Fruit fly (Drosophila melanogaster) S2 (cell line): ENCODE results near the gene CG7512.

Source experiments
- CG8478 ChIP-seq: fragments of >200 bp; optimal IDR thresholded peaks from 2 replicates; lab custom pipeline; 2018
- CTCF ChIP-seq, 2 experiments: fragments of >200 bp; optimal IDR thresholded peaks; 2 replicates each; lab custom pipeline; 2018

Gene CG7512

DNA sequence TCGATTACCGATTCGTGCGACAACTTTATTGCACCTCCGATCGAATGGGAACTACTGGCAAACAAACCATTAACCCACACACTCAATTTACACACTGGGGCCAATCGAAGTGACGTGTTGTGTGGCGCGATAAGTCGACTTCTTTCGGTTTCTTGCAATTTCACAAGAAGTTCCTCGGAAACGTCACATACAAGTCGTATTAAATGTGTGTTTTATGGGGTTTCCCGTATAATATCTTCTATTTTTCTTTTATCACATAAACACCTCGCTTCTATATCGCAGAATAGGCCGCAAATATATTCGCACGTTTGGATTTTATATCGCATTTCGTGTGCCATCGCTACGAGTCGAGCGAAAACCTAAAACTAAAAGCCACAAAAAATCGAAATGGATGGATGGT is 16.2 kb downstream of the CG7512 start:
- no peak for TF ChIP-seq CTCF (optimal IDR thresholded peaks at IDR 0.05; lab: Kevin White, UChicago)
- TF ChIP-seq CG8478 (lab: Kevin White, UChicago), result no peak

DNA sequence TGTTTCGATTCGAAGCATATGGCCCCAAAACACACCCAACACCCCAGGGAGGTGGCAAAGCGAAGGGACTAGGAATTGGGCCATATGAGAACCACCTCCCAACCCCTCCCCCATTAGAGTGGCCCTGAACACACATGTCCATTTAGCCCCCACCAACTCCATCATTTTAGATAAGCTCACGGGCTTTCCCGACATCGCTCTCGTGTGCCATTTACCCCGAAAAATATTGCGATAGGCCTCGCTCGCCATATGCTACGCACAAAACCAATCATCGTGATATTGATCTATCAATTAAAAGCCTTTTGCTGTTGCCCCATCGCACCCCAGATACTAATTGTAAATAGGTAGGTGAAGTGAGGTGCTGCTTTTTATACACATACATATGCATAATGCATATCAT is 16.9 kb downstream of the CG7512 start:
- no peak for TF ChIP-seq CG8478 (lab: Kevin White, UChicago)
- no peak for TF ChIP-seq CTCF (optimal IDR thresholded peaks at IDR 0.05; lab: Kevin White, UChicago)

DNA sequence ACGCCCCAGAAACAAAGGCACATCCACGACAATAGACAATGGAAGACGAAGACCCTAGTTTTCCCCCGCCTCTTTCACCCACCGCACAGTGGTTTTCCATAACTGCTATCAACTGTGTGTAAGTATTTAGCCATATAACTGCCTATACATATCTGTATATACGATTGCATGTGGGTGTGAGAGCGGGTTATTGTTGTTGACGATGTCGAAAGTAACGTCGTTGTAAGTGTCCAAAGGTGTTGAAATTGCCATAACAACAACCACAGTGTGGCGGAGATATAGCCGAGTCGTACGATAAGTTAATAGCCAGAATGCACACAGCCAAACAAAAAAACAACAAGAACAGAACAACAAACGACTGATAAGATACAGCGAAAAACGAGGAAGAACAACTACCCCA is 17.8 kb downstream of the CG7512 start:
- TF ChIP-seq CTCF (optimal IDR thresholded peaks at IDR 0.05; lab: Kevin White, UChicago) (no peak), CG8478 (lab: Kevin White, UChicago) (no peak)

DNA sequence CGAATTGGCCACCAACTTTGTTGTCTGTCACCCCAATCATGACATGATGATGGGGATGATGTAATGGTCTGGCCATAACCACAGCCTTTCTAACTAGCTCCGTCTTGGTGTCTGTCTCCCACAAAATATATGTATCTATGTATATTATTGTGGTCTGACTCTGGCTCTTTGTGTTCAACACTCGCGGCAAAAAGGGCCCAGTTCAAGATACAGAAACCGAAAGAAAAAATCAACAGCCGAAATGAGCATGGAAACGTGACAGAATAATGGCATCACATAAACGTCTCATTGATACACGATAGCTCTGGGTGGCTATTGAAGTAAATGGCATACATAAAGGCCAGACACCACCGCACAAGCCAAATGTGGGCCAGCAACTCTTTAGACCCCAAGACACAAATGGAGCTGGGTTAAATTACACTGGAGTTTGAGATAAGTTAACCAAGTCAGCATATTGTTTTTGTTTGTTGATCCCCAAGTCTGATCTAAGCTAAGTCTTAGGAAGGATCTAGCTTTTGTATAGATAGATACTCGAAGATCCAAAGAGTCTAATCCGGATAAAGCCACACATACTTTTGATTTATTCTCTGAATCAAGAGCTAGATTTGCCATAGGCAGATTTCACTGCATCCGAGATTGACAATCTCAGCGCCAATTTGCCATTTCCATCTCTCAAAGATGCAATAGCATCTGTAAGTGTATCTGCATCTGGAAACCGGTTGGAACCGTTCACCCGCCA is 18.7 kb downstream of the CG7512 start:
- no peak for TF ChIP-seq CG8478 (lab: Kevin White, UChicago)
- TF ChIP-seq CTCF (optimal IDR thresholded peaks at IDR 0.05; lab: Kevin White, UChicago), result no peak

DNA sequence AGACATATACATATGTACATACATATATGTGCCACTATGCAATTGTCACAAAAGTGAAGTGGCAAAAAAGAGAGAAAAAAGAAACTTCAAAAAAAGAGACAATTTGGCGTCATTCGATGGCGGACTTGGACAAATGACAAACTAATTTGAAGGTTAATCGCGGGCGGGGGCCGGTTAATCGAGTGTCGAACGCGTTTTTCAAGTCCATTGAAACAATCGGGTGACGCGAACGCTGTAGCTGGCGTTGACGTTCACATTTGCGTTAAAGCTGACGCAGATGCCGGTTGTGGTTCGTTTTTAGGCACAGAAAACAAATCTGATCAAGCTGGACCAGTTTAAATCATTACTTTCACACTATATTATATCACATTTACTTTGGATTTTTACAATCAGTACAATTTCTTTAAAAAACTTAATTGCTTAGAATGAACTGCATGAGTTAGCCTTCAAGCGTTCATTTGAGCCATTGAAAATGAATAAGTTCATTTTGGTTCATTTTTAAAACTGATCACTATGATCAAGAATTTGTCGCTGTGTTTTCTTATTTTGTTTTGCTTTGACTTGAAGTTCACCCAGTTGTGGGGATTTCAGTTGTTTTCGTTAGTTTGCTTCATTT is 20.3 kb downstream of the CG7512 start:
- TF ChIP-seq CG8478 (lab: Kevin White, UChicago) (no peak), CTCF (optimal IDR thresholded peaks at IDR 0.05; lab: Kevin White, UChicago) (no peak)

DNA sequence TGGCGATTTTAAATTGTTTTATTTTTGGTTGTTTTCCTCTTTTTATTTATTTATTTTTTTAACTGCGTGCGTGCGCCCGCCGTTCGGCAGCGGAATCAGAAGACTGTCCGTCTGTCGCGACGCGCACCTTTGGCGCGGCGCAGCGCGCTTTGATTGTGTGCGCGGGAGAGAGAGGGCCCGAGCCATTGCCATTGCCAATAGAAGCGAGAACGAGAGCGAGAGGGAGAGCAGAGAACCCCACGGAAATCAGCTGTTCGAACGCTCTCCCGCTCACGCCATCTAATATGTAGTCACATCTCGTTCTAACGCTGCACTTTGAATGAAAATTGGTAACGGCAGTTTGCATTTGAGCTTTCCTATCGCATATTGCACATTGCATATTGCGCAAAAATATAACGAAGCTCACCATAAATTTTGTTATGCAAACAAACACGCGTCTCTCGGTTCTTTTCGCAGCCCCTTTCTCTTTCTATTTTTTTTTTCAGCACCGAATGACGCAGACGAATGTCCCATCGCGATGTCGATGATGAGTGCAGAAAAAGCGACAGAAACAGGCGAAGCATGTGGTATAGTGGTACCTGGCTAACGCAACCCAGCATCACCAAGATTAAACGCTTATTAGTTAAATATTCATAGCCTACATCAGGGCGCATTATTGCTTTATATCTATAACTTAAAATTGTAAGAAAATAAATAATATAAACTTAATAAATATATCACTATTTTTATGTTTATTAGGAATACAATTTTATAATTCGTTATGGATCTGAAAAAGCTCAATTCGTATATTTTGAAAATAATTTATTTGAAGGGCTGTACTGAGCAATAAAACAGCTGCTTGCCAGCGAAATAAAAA is 21.1 kb downstream of the CG7512 start:
- TF ChIP-seq CG8478 (lab: Kevin White, UChicago), result no peak
- TF ChIP-seq CTCF (optimal IDR thresholded peaks at IDR 0.05; lab: Kevin White, UChicago), result no peak

DNA sequence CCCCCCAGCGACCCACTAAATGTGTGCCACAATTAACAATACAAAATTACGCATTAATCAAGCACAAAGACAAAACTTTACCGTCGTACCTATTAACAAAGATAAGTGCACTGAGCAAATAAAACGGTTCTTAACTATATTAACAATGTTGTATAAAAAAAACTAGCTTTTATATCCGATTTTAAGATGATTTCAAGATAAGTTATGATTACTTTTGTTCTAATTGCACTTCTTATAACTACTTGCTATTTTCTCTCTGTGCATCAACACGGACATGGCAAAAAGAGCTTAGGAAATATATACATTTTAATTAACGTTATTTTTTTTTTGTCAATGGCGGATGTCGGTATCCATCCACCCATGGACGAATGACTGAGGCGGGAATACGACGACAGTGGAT is 22.6 kb downstream of the CG7512 start:
- no peak for TF ChIP-seq CTCF (optimal IDR thresholded peaks at IDR 0.05; lab: Kevin White, UChicago)
- TF ChIP-seq CG8478 (lab: Kevin White, UChicago), result no peak

DNA sequence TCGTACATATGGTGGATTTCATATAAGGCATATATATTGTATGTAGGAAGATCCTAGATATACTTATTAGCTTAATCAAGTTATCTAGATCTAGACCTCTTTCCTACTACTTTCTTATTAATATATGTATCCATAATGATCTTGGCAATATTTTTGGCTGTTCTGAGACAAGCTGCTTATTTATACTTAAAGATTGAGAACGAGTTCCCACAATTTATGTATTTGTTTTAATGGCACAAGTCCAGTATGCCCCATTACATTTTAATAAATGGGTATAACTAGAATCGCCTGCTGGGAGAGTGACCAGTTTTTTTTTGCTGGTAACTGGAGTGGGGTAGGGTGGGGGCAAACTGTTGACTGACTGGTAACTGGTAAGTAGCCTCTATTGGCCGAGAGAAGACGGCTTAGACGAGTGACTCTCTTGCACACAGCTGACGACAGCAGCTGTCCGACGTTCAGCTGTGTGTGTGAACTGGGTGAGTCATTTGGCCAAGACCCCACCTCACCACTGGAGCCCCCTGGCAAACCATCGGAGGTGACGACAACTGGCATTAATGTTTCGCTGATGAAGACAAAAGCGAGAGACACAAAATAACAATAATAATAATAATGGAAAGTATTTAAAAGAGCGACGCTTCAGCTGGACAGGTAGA is 23.4 kb downstream of the CG7512 start:
- TF ChIP-seq CG8478 (lab: Kevin White, UChicago) (no peak), CTCF (optimal IDR thresholded peaks at IDR 0.05; lab: Kevin White, UChicago) (no peak)

DNA sequence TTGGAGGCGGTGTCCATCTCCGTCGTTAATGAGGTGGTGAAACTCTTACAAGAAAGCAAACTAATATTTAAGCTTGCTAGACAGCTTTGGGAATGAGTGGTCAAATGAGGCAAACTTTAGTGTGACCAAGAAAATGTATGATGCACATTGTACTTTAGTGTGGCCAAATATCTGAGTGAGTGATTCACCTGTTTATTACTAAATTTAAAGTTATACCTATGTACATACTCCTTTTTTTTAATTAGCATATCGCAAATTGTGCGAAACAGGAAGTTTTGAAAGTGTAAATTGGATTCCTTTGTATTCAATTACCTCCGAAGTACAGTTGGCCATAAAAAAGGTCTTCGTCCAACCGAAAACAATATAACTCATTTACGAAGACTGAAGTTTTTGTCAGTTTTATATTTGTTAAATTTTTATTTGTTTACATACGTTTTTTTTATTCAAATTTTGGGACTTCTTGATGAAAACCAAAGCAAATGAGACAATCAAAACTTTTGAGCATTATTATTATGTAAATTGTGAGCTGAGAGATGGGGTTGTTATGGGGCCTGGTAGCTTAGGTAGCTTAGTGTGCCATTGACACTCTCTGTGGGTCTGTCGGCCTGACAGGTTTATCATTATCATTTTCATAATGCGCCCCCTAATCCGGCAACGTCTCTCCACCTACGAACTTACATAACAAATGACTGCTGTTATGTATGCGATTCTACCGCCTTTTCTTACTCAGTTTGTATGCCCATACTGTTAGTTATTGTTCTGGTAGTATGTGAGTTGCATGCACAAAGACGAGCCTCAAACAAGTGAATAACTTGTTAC is 26.2 kb downstream of the CG7512 start:
- TF ChIP-seq CTCF (optimal IDR thresholded peaks at IDR 0.05; lab: Kevin White, UChicago), result no peak

DNA sequence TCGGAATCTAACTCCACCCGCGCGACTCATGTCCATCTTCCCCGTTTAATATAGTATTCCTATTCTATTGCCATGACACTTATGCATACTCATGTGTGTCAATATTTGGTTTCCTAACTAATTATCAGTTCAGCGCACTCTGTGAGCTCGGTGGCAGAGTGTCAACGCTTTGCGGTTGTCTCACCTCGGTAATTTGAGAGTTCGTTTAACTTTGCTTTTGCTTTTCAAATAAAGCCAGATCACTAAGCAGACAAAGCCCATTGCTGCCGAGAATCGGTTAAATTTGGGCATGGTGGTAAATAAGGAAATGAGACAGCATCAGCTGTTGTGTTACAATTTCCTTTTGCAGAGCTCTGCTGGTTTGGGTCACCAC is 26.8 kb downstream of the CG7512 start:
- no peak for TF ChIP-seq CTCF (optimal IDR thresholded peaks at IDR 0.05; lab: Kevin White, UChicago)
- no peak for TF ChIP-seq CG8478 (lab: Kevin White, UChicago)

DNA sequence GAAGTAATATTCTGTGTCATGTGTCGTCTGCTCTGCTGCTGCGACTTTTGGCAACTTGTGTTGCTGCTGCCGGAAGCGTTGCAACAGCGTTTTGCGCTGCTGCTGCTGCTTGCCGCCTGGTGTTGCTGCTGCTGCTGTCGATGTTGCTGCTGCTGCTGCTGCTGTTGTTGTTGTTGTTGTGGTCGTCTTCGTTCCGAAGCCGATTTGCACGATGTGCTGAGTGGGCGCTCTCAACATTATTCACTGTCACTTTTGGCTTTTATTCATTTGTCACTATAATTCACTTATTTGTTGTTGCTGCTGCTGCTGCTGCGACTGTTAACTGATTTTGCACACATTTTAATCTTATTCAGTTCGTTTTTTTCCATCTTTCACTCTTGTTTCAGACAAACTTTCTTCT is 28.9 kb downstream of the CG7512 start:
- TF ChIP-seq CG8478 (lab: Kevin White, UChicago) (no peak), CTCF (optimal IDR thresholded peaks at IDR 0.05; lab: Kevin White, UChicago) (no peak)

DNA sequence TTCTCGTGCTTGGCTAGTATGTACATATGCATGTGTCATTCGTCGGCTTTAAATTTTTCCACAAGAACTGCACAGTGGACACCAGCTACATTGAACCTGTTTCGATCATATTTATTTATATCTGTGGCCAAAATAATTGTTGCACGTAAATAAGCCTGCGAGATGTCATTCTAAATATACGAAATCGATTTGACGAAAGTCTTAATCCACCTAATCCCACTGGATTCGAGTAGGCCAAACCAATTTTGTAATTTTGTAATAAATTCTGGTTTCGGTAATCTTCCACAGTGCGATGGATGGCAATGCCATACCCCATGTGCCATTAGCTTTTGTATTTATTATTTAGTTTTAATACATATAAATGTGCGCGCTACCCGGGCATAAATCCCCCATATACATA is 29.4 kb downstream of the CG7512 start:
- TF ChIP-seq CTCF (optimal IDR thresholded peaks at IDR 0.05; lab: Kevin White, UChicago) (no peak), CG8478 (lab: Kevin White, UChicago) (no peak)

DNA sequence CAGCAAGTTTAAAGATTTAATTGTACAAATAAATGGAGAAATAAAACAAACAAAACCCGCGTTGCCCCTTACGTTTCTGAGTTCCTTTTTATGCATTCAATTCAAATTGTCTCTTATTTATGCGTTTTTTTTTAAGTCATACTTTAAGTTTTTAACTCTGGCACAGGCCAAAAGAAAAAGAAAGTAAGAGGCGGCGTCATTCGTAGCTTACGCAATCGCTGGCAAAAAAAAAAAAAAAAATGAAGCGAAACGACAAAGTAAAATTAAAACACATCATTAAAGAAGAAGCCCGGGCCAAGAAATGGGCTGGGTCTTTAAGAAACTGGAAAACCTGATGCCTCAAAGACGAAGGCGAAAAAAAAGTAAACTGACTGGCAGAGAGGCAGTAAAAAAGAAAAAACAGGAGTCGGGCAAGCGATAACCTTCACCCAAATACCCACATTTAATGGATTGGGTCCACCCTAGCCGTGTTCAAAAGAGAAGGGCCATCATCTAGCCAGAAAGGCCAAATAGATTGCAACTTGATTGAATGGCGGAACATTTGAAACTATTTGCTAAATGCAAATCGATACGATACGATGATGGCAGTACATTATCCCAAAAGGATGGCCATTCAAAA is 30.3 kb downstream of the CG7512 start:
- no peak for TF ChIP-seq CG8478 (lab: Kevin White, UChicago)
- TF ChIP-seq CTCF (optimal IDR thresholded peaks at IDR 0.05; lab: Kevin White, UChicago), result no peak
